Fruit fly (Drosophila melanogaster) whole organism, embryonic: Measurements from ENCODE around the gene Rab3GAP1.

Experiments used
- Bteb2 ChIP-seq: fragments of 200-800 bp; sonication (Bioruptor generic); optimal IDR thresholded peaks from 2 replicates; lab custom pipeline; 2016; ENCODE audit warnings: missing biosample characterization, missing genetic modification characterization
- CG10462 ChIP-seq: fragments of 200-800 bp; sonication (Bioruptor generic); optimal IDR thresholded peaks from 2 replicates; lab custom pipeline; 2016; ENCODE audit warnings: missing biosample characterization, missing genetic modification characterization
- CG13296 ChIP-seq: fragments of 200-800 bp; sonication (Bioruptor generic); optimal IDR thresholded peaks from 3 replicates; lab custom pipeline; 2018; ENCODE audit warnings: missing biosample characterization, mild to moderate bottlenecking, missing genetic modification characterization
- CG13775 ChIP-seq: fragments of 200-800 bp; sonication (Bioruptor generic); optimal IDR thresholded peaks from 3 replicates; lab custom pipeline; 2017; ENCODE audit warnings: missing biosample characterization, mild to moderate bottlenecking, missing genetic modification characterization
- CG14441 ChIP-seq: fragments of 200-800 bp; sonication (Bioruptor generic); IDR thresholded peaks from 2 replicates; pipeline ENCODE4 v1.3.6; 2022; ENCODE audit warnings: missing biosample characterization, missing genetic modification characterization
- CG14710 ChIP-seq: fragments of 200-800 bp; sonication (Bioruptor generic); optimal IDR thresholded peaks from 3 replicates; lab custom pipeline; 2019; ENCODE audit warnings: missing biosample characterization, mild to moderate bottlenecking, missing genetic modification characterization, moderate library complexity
- CG15696 ChIP-seq: fragments of 200-800 bp; sonication (Bioruptor generic); optimal IDR thresholded peaks from 2 replicates; lab custom pipeline; 2019; ENCODE audit warnings: missing biosample characterization, mild to moderate bottlenecking, missing genetic modification characterization, moderate library complexity
- CG16779 ChIP-seq: fragments of 200-800 bp; sonication (Bioruptor generic); IDR thresholded peaks from 2 replicates; pipeline ENCODE4 v1.3.6; 2022; ENCODE audit warnings: missing biosample characterization, missing genetic modification characterization
- CG17385 ChIP-seq: fragments of 200-800 bp; sonication (Bioruptor generic); optimal IDR thresholded peaks from 3 replicates; lab custom pipeline; 2018; ENCODE audit warnings: missing biosample characterization, mild to moderate bottlenecking, missing genetic modification characterization
- CG17568 ChIP-seq: fragments of 200-800 bp; sonication (Bioruptor generic); optimal IDR thresholded peaks from 2 replicates; lab custom pipeline; 2018; ENCODE audit warnings: missing biosample characterization, mild to moderate bottlenecking, missing genetic modification characterization, moderate library complexity
- CG2129 ChIP-seq: fragments of 200-800 bp; sonication (Bioruptor generic); IDR thresholded peaks from 2 replicates; pipeline ENCODE4 v1.3.6; 2022; ENCODE audit warnings: missing biosample characterization, missing genetic modification characterization; ENCODE audit not compliant: partially characterized antibody
- CG2199 ChIP-seq: fragments of 200-800 bp; sonication (Bioruptor generic); IDR thresholded peaks from 3 replicates; pipeline ENCODE4 v1.3.6; 2022; ENCODE audit warnings: missing biosample characterization, missing genetic modification characterization
- CG2875 ChIP-seq: fragments of 200-800 bp; sonication (Bioruptor generic); optimal IDR thresholded peaks from 2 replicates; lab custom pipeline; 2017; ENCODE audit warnings: missing biosample characterization, mild to moderate bottlenecking, missing genetic modification characterization, missing genetic modification reagents
- CG3065 ChIP-seq: fragments of 200-800 bp; sonication (Bioruptor generic); optimal IDR thresholded peaks from 2 replicates; lab custom pipeline; 2016; ENCODE audit warnings: missing biosample characterization, missing genetic modification characterization
- CG32532 ChIP-seq: fragments of 200-800 bp; sonication (Bioruptor generic); IDR thresholded peaks from 2 replicates; pipeline ENCODE4 v1.3.6; 2022; ENCODE audit warnings: missing biosample characterization, missing genetic modification characterization
- CG3847 ChIP-seq: fragments of 200-800 bp; sonication (Bioruptor generic); IDR thresholded peaks from 2 replicates; pipeline ENCODE4 v1.3.6; 2022; ENCODE audit warnings: missing biosample characterization, missing genetic modification characterization
- CG5180 ChIP-seq: fragments of 200-800 bp; sonication (Bioruptor generic); optimal IDR thresholded peaks from 3 replicates; lab custom pipeline; 2017; ENCODE audit warnings: missing biosample characterization, missing genetic modification characterization, mild to moderate bottlenecking, moderate library complexity, missing genetic modification reagents
- CG5953 ChIP-seq: fragments of 200-800 bp; sonication (Bioruptor generic); IDR thresholded peaks from 2 replicates; pipeline ENCODE4 v1.3.6; 2022; ENCODE audit warnings: missing biosample characterization, missing genetic modification characterization
- CG6791 ChIP-seq: fragments of 200-800 bp; sonication (Bioruptor generic); IDR thresholded peaks from 3 replicates; pipeline ENCODE4 v1.3.6; 2022; ENCODE audit warnings: missing biosample characterization, missing genetic modification characterization; ENCODE audit not compliant: partially characterized antibody
- CG6854 ChIP-seq: fragments of 200-800 bp; sonication (Bioruptor generic); optimal IDR thresholded peaks from 3 replicates; lab custom pipeline; 2017; ENCODE audit warnings: missing biosample characterization, mild to moderate bottlenecking, missing genetic modification characterization
- CG7963 ChIP-seq: fragments of 200-800 bp; sonication (Bioruptor generic); IDR thresholded peaks from 3 replicates; pipeline ENCODE4 v1.3.6; 2022; ENCODE audit warnings: missing biosample characterization, missing genetic modification characterization; ENCODE audit not compliant: partially characterized antibody
- CG8388 ChIP-seq: fragments of 200-800 bp; sonication (Bioruptor generic); optimal IDR thresholded peaks from 2 replicates; lab custom pipeline; 2019; ENCODE audit warnings: missing biosample characterization, mild to moderate bottlenecking, missing genetic modification characterization, moderate library complexity
- CG9609 ChIP-seq: fragments of 200-800 bp; sonication (Bioruptor generic); optimal IDR thresholded peaks from 3 replicates; lab custom pipeline; 2016; ENCODE audit warnings: missing biosample characterization, missing genetic modification characterization
- CoRest ChIP-seq: fragments of 200-800 bp; sonication (Bioruptor generic); optimal IDR thresholded peaks from 3 replicates; lab custom pipeline; 2018; ENCODE audit warnings: missing biosample characterization, mild to moderate bottlenecking, missing genetic modification characterization, moderate library complexity
- CrebB ChIP-seq: fragments of 200-800 bp; sonication (Bioruptor generic); optimal IDR thresholded peaks from 3 replicates; lab custom pipeline; 2018; ENCODE audit warnings: missing biosample characterization, mild to moderate bottlenecking, missing genetic modification characterization
- Ets65A ChIP-seq: fragments of 200-800 bp; sonication (Bioruptor generic); peaks from one replicate; lab custom pipeline; 2016; ENCODE audit warnings: missing biosample characterization, missing genetic modification characterization
- Fer2 ChIP-seq: fragments of 200-800 bp; sonication (Bioruptor generic); optimal IDR thresholded peaks from 2 replicates; lab custom pipeline; 2018; ENCODE audit warnings: missing biosample characterization, mild to moderate bottlenecking, missing genetic modification characterization, moderate library complexity
- H15 ChIP-seq: fragments of 200-800 bp; sonication (Bioruptor generic); IDR thresholded peaks from 3 replicates; pipeline ENCODE4 v1.3.6; 2022; ENCODE audit warnings: missing biosample characterization, missing genetic modification characterization
- HLH4C ChIP-seq: fragments of 200-800 bp; sonication (Bioruptor generic); IDR thresholded peaks from 3 replicates; pipeline ENCODE4 v1.3.6; 2022; ENCODE audit warnings: missing biosample characterization, missing genetic modification characterization; ENCODE audit not compliant: partially characterized antibody
- Hmr ChIP-seq: fragments of 200-800 bp; sonication (Bioruptor generic); optimal IDR thresholded peaks from 3 replicates; lab custom pipeline; 2017; ENCODE audit warnings: mild to moderate bottlenecking, missing biosample characterization, missing genetic modification reagents, missing genetic modification characterization
- Kr ChIP-seq: fragments of 200-800 bp; sonication (Bioruptor generic); optimal IDR thresholded peaks from 2 replicates; lab custom pipeline; 2017; ENCODE audit warnings: missing biosample characterization, mild to moderate bottlenecking, missing genetic modification characterization
- Myb ChIP-seq: fragments of 200-800 bp; sonication (Bioruptor generic); optimal IDR thresholded peaks from 2 replicates; lab custom pipeline; 2016; ENCODE audit warnings: missing biosample characterization, missing genetic modification characterization
- NK7.1 ChIP-seq: fragments of 200-800 bp; sonication (Bioruptor generic); optimal IDR thresholded peaks from 3 replicates; lab custom pipeline; 2016; ENCODE audit warnings: missing biosample characterization, missing genetic modification characterization
- Oli ChIP-seq: fragments of 200-800 bp; sonication (Bioruptor generic); optimal IDR thresholded peaks from 2 replicates; lab custom pipeline; 2018; ENCODE audit warnings: missing biosample characterization, mild to moderate bottlenecking, missing genetic modification characterization, moderate library complexity
- Opbp ChIP-seq: fragments of 200-800 bp; sonication (Bioruptor generic); IDR thresholded peaks from 3 replicates; pipeline ENCODE4 v1.3.6; 2022; ENCODE audit warnings: missing biosample characterization, missing genetic modification characterization; ENCODE audit not compliant: partially characterized antibody
- Rx ChIP-seq: fragments of 200-800 bp; sonication (Bioruptor generic); IDR thresholded peaks from 2 replicates; pipeline ENCODE4 v1.3.6; 2022; ENCODE audit warnings: missing biosample characterization, missing genetic modification characterization
- Ssrp ChIP-seq: fragments of 200-800 bp; sonication (Bioruptor generic); optimal IDR thresholded peaks from 2 replicates; lab custom pipeline; 2018; ENCODE audit warnings: missing biosample characterization, mild to moderate bottlenecking, missing genetic modification characterization, moderate library complexity
- TFAM ChIP-seq: fragments of 200-800 bp; sonication (Bioruptor generic); optimal IDR thresholded peaks from 2 replicates; lab custom pipeline; 2017; ENCODE audit warnings: missing biosample characterization, missing genetic modification characterization, inconsistent platforms
- dmrt99B ChIP-seq: fragments of 200-800 bp; sonication (Bioruptor generic); optimal IDR thresholded peaks from 2 replicates; lab custom pipeline; 2018; ENCODE audit warnings: missing biosample characterization, mild to moderate bottlenecking, missing genetic modification characterization, moderate library complexity
- gfzf ChIP-seq: fragments of 200-800 bp; sonication (Bioruptor generic); optimal IDR thresholded peaks from 2 replicates; lab custom pipeline; 2016; ENCODE audit warnings: missing biosample characterization, mild to moderate bottlenecking, missing genetic modification characterization, moderate library complexity
- hb ChIP-seq: fragments of 200-800 bp; sonication (Bioruptor generic); IDR thresholded peaks from 3 replicates; pipeline ENCODE4 v1.3.6; 2022; ENCODE audit warnings: missing biosample characterization, missing genetic modification characterization; ENCODE audit not compliant: partially characterized antibody
- lmd ChIP-seq: fragments of 200-800 bp; sonication (Bioruptor generic); IDR thresholded peaks from 2 replicates; pipeline ENCODE4 v1.3.6; 2022; ENCODE audit warnings: missing biosample characterization, missing genetic modification characterization
- pros ChIP-seq: fragments of 200-800 bp; sonication (Bioruptor generic); optimal IDR thresholded peaks from 3 replicates; lab custom pipeline; 2019; ENCODE audit warnings: missing biosample characterization, mild to moderate bottlenecking, missing genetic modification characterization, moderate library complexity
- shn ChIP-seq: fragments of 200-800 bp; sonication (Bioruptor generic); optimal IDR thresholded peaks from 3 replicates; lab custom pipeline; 2016; ENCODE audit warnings: missing biosample characterization, missing genetic modification characterization
- sisA ChIP-seq: fragments of 200-800 bp; sonication (Bioruptor generic); IDR thresholded peaks from 2 replicates; pipeline ENCODE4 v1.3.6; 2022; ENCODE audit warnings: missing biosample characterization, missing genetic modification characterization
- tgo ChIP-seq: fragments of 200-800 bp; sonication (Bioruptor generic); IDR thresholded peaks from 3 replicates; pipeline ENCODE4 v1.3.6; 2022; ENCODE audit warnings: missing biosample characterization, missing genetic modification characterization
- usp ChIP-seq: fragments of >200 bp; optimal IDR thresholded peaks from 2 replicates; lab custom pipeline; 2017; ENCODE audit warnings: missing biosample characterization, missing genetic modification characterization
- wdn ChIP-seq: fragments of 200-800 bp; sonication (Bioruptor generic); IDR thresholded peaks from 2 replicates; pipeline ENCODE4 v1.3.6; 2022; ENCODE audit warnings: missing biosample characterization, missing genetic modification characterization
- zfh1 ChIP-seq: fragments of 200-800 bp; sonication (Bioruptor generic); IDR thresholded peaks from 3 replicates; pipeline ENCODE4 v1.3.6; 2022; ENCODE audit warnings: missing biosample characterization, missing genetic modification characterization

The Rab3GAP1 gene

dm6 chr2L:1634099-1634856 lies 23.3 kb upstream of the Rab3GAP1 start (continued):
- TF ChIP-seq Ets65A (GFP tag; lab: Kevin White, UChicago) = peak; percentile 94
- TF ChIP-seq tgo (GFP tag; lab: Robert Waterston, UW) = peak; percentile 76
- no peak for TF ChIP-seq CG14710
- TF ChIP-seq pros (GFP tag; lab: Kevin White, UChicago) = no peak
- TF ChIP-seq CG14441 (GFP tag; lab: Robert Waterston, UW) = peak; percentile 74
- TF ChIP-seq CG10462 (GFP tag; lab: Kevin White, UChicago) = no peak
- TF ChIP-seq CG17568 (GFP tag; lab: Kevin White, UChicago) = peak; percentile 6
- peak; percentile 65 for TF ChIP-seq CG13296
- TF ChIP-seq CG7963 = no peak
- TF ChIP-seq shn (GFP tag; lab: Kevin White, UChicago) = peak; percentile 73
- TF ChIP-seq usp (GFP tag; lab: Kevin White, UChicago) = no peak
- peak; percentile 65 for TF ChIP-seq dmrt99B (tag; lab: Kevin White, UChicago)
- TF ChIP-seq CG17385 (GFP tag; lab: Kevin White, UChicago) = peak; percentile 69
- TF ChIP-seq CG9609 (GFP tag; lab: Kevin White, UChicago) = peak; percentile 56
- no peak for TF ChIP-seq HLH4C
- TF ChIP-seq Opbp (GFP tag; lab: Robert Waterston, UW) = no peak
- peak; percentile 87 for TF ChIP-seq Hmr
- no peak for TF ChIP-seq gfzf (GFP tag; lab: Kevin White, UChicago)
- no peak for TF ChIP-seq CG2129 (GFP tag; lab: Robert Waterston, UW)
- peak; percentile 81 for TF ChIP-seq CoRest (tag; lab: Kevin White, UChicago)
- TF ChIP-seq H15 (GFP tag; lab: Robert Waterston, UW) = peak; percentile 59; the same call in 1 of the 3 replicates
- no peak for TF ChIP-seq Rx (GFP tag; lab: Robert Waterston, UW)
- TF ChIP-seq CrebB (tag; lab: Kevin White, UChicago) = peak; percentile 36
- no peak for TF ChIP-seq CG5180 (GFP tag; lab: Kevin White, UChicago)
- peak; percentile 26; the same call in 2 of the 3 replicates for TF ChIP-seq zfh1
- no peak for TF ChIP-seq CG8388 (GFP tag; lab: Kevin White, UChicago)
- peak; percentile 86 for TF ChIP-seq lmd (GFP tag; lab: Robert Waterston, UW)
- TF ChIP-seq Oli (tag; lab: Kevin White, UChicago) = peak; percentile 38
- TF ChIP-seq TFAM (GFP tag; lab: Kevin White, UChicago) = no peak
- TF ChIP-seq Fer2 (tag; lab: Kevin White, UChicago) = peak; percentile 72
- no peak for TF ChIP-seq CG2875 (GFP tag; lab: Kevin White, UChicago)
- no peak for TF ChIP-seq CG5953 (GFP tag; lab: Robert Waterston, UW)
- no peak for TF ChIP-seq CG6791
- no peak for TF ChIP-seq CG3065 (GFP tag; lab: Kevin White, UChicago)
- TF ChIP-seq Myb (GFP tag; lab: Kevin White, UChicago) = peak; percentile 69
- TF ChIP-seq Bteb2 (GFP tag; lab: Kevin White, UChicago) = peak; percentile 54
- no peak for TF ChIP-seq Kr (GFP tag; lab: Kevin White, UChicago)
- peak; percentile 62 for TF ChIP-seq CG16779 (GFP tag; lab: Robert Waterston, UW)
- TF ChIP-seq CG6854 (GFP tag; lab: Kevin White, UChicago) = peak; percentile 46
- peak; percentile 85 for TF ChIP-seq wdn (GFP tag; lab: Robert Waterston, UW)
- TF ChIP-seq NK7.1 (GFP tag; lab: Kevin White, UChicago) = peak; percentile 46
- peak; percentile 62 for TF ChIP-seq CG13775
- no peak for TF ChIP-seq Ssrp (tag; lab: Kevin White, UChicago)
- TF ChIP-seq sisA (GFP tag; lab: Robert Waterston, UW) = peak; percentile 48; the same call in 1 of the 2 replicates
- TF ChIP-seq hb = no peak
- peak; percentile 93 for TF ChIP-seq CG32532 (GFP tag; lab: Robert Waterston, UW)
- TF ChIP-seq CG15696 = peak; percentile 30
- no peak for TF ChIP-seq CG2199 (GFP tag; lab: Robert Waterston, UW)
- TF ChIP-seq CG3847 = peak; percentile 86
